Worm (Caenorhabditis elegans) whole organism, L1 larva: ENCODE measurements around the gene K06H6.1.

Source experiments
- C34B4.2 ChIP-seq: sonication (generic microtip); optimal IDR thresholded peaks from 2 replicates; lab custom pipeline; 2017; ENCODE audit warnings: mild to moderate bottlenecking, missing genetic modification characterization, missing compliant biosample characterization
- aly-2 ChIP-seq: fragments of 150-350 bp; optimal IDR thresholded peaks from 2 replicates; lab custom pipeline; 2014; ENCODE audit warnings: missing biosample characterization, missing genetic modification characterization
- ama-1 ChIP-seq: fragments of 150-350 bp; optimal IDR thresholded peaks from 2 replicates; lab custom pipeline; 2014
- ceh-63 ChIP-seq: fragments of 200-800 bp; sonication (Bioruptor generic); optimal IDR thresholded peaks from 2 replicates; lab custom pipeline; 2018; ENCODE audit warnings: mild to moderate bottlenecking, missing genetic modification characterization, missing compliant biosample characterization
- ceh-90 ChIP-seq: sonication (generic microtip); optimal IDR thresholded peaks from 2 replicates; lab custom pipeline; 2016; ENCODE audit warnings: missing genetic modification characterization, missing compliant biosample characterization
- ces-1 ChIP-seq: fragments of 150-350 bp; optimal IDR thresholded peaks from 2 replicates; lab custom pipeline; 2014; ENCODE audit warnings: missing biosample characterization, missing genetic modification reagents, missing genetic modification characterization
- dpl-1 ChIP-seq, 3 experiments: fragments of 150-350 bp in 2 of 3; sonication (generic microtip) in 1 of 3; optimal IDR thresholded peaks; 2 replicates each; lab custom pipeline; 2014 to 2017; ENCODE audit warnings: missing biosample characterization in 3 of 3, missing genetic modification characterization in 3 of 3, missing genetic modification reagents in 3 of 3
- dsc-1 ChIP-seq: sonication (generic microtip); optimal IDR thresholded peaks from 2 replicates; lab custom pipeline; 2016; ENCODE audit warnings: mild to moderate bottlenecking, missing genetic modification characterization, missing compliant biosample characterization
- efl-1 ChIP-seq, 4 experiments: fragments of 150-350 bp; optimal IDR thresholded peaks in 3 of 4; peaks in 1 of 4; 1 replicate in 1 of 4; 2 replicates in 3 of 4; lab custom pipeline; 2014; ENCODE audit warnings: missing biosample characterization in 2 of 4, missing genetic modification characterization in 2 of 4, missing genetic modification reagents in 2 of 4
- egl-13 ChIP-seq: sonication (generic microtip); optimal IDR thresholded peaks from 2 replicates; lab custom pipeline; 2016; ENCODE audit warnings: missing genotype, missing genetic modification reagents, missing genetic modification characterization, missing compliant biosample characterization
- egl-27 ChIP-seq, 2 experiments: fragments of 150-350 bp in 1 of 2; sonication (generic microtip); optimal IDR thresholded peaks; 3 replicates each; lab custom pipeline; 2017 to 2018; ENCODE audit warnings: missing biosample characterization in 2 of 2, missing genetic modification characterization in 2 of 2, missing genetic modification reagents in 2 of 2
- elt-3 ChIP-seq, 6 experiments: fragments of 150-350 bp in 1 of 6; sonication (generic microtip); optimal IDR thresholded peaks; 2 replicates each; lab custom pipeline; 2017 to 2018; ENCODE audit warnings: missing biosample characterization in 6 of 6, missing genetic modification characterization in 6 of 6, inconsistent platforms in 1 of 6
- ets-5 ChIP-seq: fragments of 200-800 bp; sonication (Bioruptor generic); IDR thresholded peaks from 2 replicates; pipeline ENCODE4 v1.3.6; 2022; ENCODE audit warnings: missing genetic modification characterization, missing compliant biosample characterization
- fkh-8 ChIP-seq: sonication (generic microtip); optimal IDR thresholded peaks from 2 replicates; lab custom pipeline; 2016; ENCODE audit warnings: mild to moderate bottlenecking, missing genetic modification characterization, missing compliant biosample characterization
- fos-1 ChIP-seq: fragments of 150-350 bp; optimal IDR thresholded peaks from 2 replicates; lab custom pipeline; 2014; ENCODE audit warnings: missing biosample characterization, missing genetic modification characterization
- grh-1 ChIP-seq: fragments of 200-800 bp; sonication (Bioruptor generic); IDR thresholded peaks from 2 replicates; pipeline ENCODE4 v1.3.6; 2022; ENCODE audit warnings: missing genetic modification reagents, missing genetic modification characterization, missing compliant biosample characterization
- hlh-17 ChIP-seq: fragments of 200-800 bp; sonication (Bioruptor generic); optimal IDR thresholded peaks from 2 replicates; lab custom pipeline; 2018; ENCODE audit warnings: missing genetic modification characterization, mild to moderate bottlenecking, missing compliant biosample characterization, moderate library complexity, borderline replicate concordance
- hpl-2 ChIP-seq: fragments of 150-350 bp; optimal IDR thresholded peaks from 2 replicates; lab custom pipeline; 2014; ENCODE audit warnings: missing biosample characterization, missing genetic modification reagents, missing genetic modification characterization
- lin-14 ChIP-seq: fragments of 200-800 bp; sonication (Bioruptor generic); optimal IDR thresholded peaks from 2 replicates; lab custom pipeline; 2018; ENCODE audit warnings: mild to moderate bottlenecking, missing genetic modification characterization, moderate library complexity, missing compliant biosample characterization
- lin-15B ChIP-seq: fragments of 150-350 bp; sonication (generic microtip); optimal IDR thresholded peaks from 3 replicates; lab custom pipeline; 2014; ENCODE audit warnings: missing biosample characterization, missing genetic modification characterization
- lin-35 ChIP-seq, 2 experiments: fragments of 150-350 bp; optimal IDR thresholded peaks; 2 replicates each; lab custom pipeline; 2014; ENCODE audit warnings: missing biosample characterization in 2 of 2, missing genetic modification characterization in 2 of 2, missing genetic modification reagents in 2 of 2
- lin-39 ChIP-seq: fragments of 150-350 bp; optimal IDR thresholded peaks from 2 replicates; lab custom pipeline; 2014; ENCODE audit warnings: missing biosample characterization, missing genetic modification reagents, missing genetic modification characterization
- mab-9 ChIP-seq: fragments of 200-800 bp; sonication (Bioruptor generic); IDR thresholded peaks from 2 replicates; pipeline ENCODE4 v1.3.6; 2022; ENCODE audit warnings: missing genetic modification reagents, missing genetic modification characterization, missing compliant biosample characterization
- mef-2 ChIP-seq: fragments of 150-350 bp; optimal IDR thresholded peaks from 2 replicates; lab custom pipeline; 2014; ENCODE audit warnings: missing biosample characterization, missing genetic modification characterization
- nhr-11 ChIP-seq: fragments of 150-350 bp; optimal IDR thresholded peaks from 2 replicates; lab custom pipeline; 2014; ENCODE audit warnings: missing biosample characterization, missing genetic modification characterization
- nhr-19 ChIP-seq: fragments of 200-800 bp; sonication (Bioruptor generic); conservative IDR thresholded peaks from 2 replicates; pipeline ENCODE4 v1.3.6; 2022; ENCODE audit warnings: missing genetic modification characterization, missing compliant biosample characterization
- nhr-20 ChIP-seq: sonication (generic microtip); optimal IDR thresholded peaks from 2 replicates; lab custom pipeline; 2016; ENCODE audit warnings: mild to moderate bottlenecking, missing genetic modification characterization, missing compliant biosample characterization
- nhr-237 ChIP-seq: fragments of 150-350 bp; optimal IDR thresholded peaks from 2 replicates; lab custom pipeline; 2014; ENCODE audit warnings: missing biosample characterization, missing genetic modification characterization
- nhr-76 ChIP-seq: sonication (generic microtip); optimal IDR thresholded peaks from 2 replicates; lab custom pipeline; 2017; ENCODE audit warnings: missing biosample characterization, missing genetic modification characterization
- nhr-77 ChIP-seq: fragments of 150-350 bp; optimal IDR thresholded peaks from 2 replicates; lab custom pipeline; 2014; ENCODE audit warnings: missing biosample characterization, missing genetic modification characterization
- nhr-90 ChIP-seq: sonication (generic microtip); optimal IDR thresholded peaks from 2 replicates; lab custom pipeline; 2016; ENCODE audit warnings: mild to moderate bottlenecking, missing genetic modification characterization, missing compliant biosample characterization; ENCODE audit not compliant: poor library complexity
- pax-3 ChIP-seq: fragments of 200-800 bp; sonication (Bioruptor generic); optimal IDR thresholded peaks from 2 replicates; lab custom pipeline; 2018; ENCODE audit warnings: mild to moderate bottlenecking, missing genetic modification characterization, moderate library complexity, missing compliant biosample characterization
- pqm-1 ChIP-seq: sonication (generic microtip); optimal IDR thresholded peaks from 3 replicates; lab custom pipeline; 2017; ENCODE audit warnings: missing biosample characterization, missing genetic modification characterization
- skn-1 ChIP-seq: fragments of 150-350 bp; optimal IDR thresholded peaks from 2 replicates; lab custom pipeline; 2014; ENCODE audit warnings: missing biosample characterization, missing genetic modification characterization
- snu-23 ChIP-seq: sonication (generic microtip); optimal IDR thresholded peaks from 2 replicates; lab custom pipeline; 2016; ENCODE audit warnings: missing genetic modification characterization, missing compliant biosample characterization
- sptf-1 ChIP-seq: fragments of 150-350 bp; optimal IDR thresholded peaks from 2 replicates; lab custom pipeline; 2014; ENCODE audit warnings: missing biosample characterization, missing genetic modification characterization
- sup-37 ChIP-seq: fragments of 200-800 bp; sonication (Bioruptor generic); optimal IDR thresholded peaks from 2 replicates; lab custom pipeline; 2018; ENCODE audit warnings: mild to moderate bottlenecking, missing genetic modification characterization, missing compliant biosample characterization
- unc-86 ChIP-seq: sonication (generic microtip); optimal IDR thresholded peaks from 2 replicates; lab custom pipeline; 2016; ENCODE audit warnings: missing genetic modification characterization, missing compliant biosample characterization
- unc-98 ChIP-seq: fragments of 200-800 bp; sonication (Bioruptor generic); IDR thresholded peaks from 2 replicates; pipeline ENCODE4 v1.3.6; 2022; ENCODE audit warnings: missing genetic modification characterization, missing compliant biosample characterization
- zag-1 ChIP-seq: fragments of 150-350 bp; optimal IDR thresholded peaks from 2 replicates; lab custom pipeline; 2014; ENCODE audit warnings: missing biosample characterization, missing genetic modification characterization
- ztf-11 ChIP-seq, 2 experiments: sonication (generic microtip); optimal IDR thresholded peaks; 2 replicates each; lab custom pipeline; 2016 to 2017; ENCODE audit warnings: missing genetic modification characterization in 2 of 2, missing biosample characterization in 1 of 2, missing compliant biosample characterization in 1 of 2

Gene K06H6.1

ce11 chrV:552406-552805 is 35.5 kb upstream of the K06H6.1 start:
- TF ChIP-seq nhr-19 (GFP tag; lab: Robert Waterston, UW), result no peak
- no peak for TF ChIP-seq ceh-90 (tag; lab: Kevin White, UChicago)
- TF ChIP-seq lin-35 (GFP tag; optimal IDR thresholded peaks at IDR 0.05; lab: Kevin White, UChicago), result no peak
- no peak for TF ChIP-seq ama-1
- TF ChIP-seq hlh-17, result no peak
- TF ChIP-seq snu-23, result no peak
- no peak for TF ChIP-seq ceh-63 (GFP tag; lab: Kevin White, UChicago)
- TF ChIP-seq pqm-1 (tag; lab: Kevin White, UChicago), result no peak
- no peak for TF ChIP-seq mab-9 (GFP tag; lab: Robert Waterston, UW)
- no peak for TF ChIP-seq sup-37 (GFP tag; lab: Kevin White, UChicago)
- no peak for TF ChIP-seq fos-1 (tag; lab: Kevin White, UChicago)
- TF ChIP-seq mef-2 (tag; lab: Kevin White, UChicago), result no peak
- no peak for TF ChIP-seq nhr-77 (tag; lab: Kevin White, UChicago)
- TF ChIP-seq hpl-2 (GFP tag; lab: Kevin White, UChicago), result no peak

ce11 chrV:553067-553466 is 34.9 kb upstream of the K06H6.1 start, which contains the start of gene C14C6.8:
C14C6.8 (minus strand) TSS chrV:553167.
- TF ChIP-seq nhr-77 (tag; lab: Kevin White, UChicago), result no peak
- no peak for TF ChIP-seq egl-27 (tag; optimal IDR thresholded peaks at IDR 0.05; lab: Kevin White, UChicago)
- TF ChIP-seq ets-5, result no peak
- no peak for TF ChIP-seq egl-13 (tag; lab: Kevin White, UChicago)
- TF ChIP-seq elt-3 (tag; optimal IDR thresholded peaks at IDR 0.05; lab: Kevin White, UChicago), result no peak
- no peak for TF ChIP-seq nhr-19 (GFP tag; lab: Robert Waterston, UW)
- no peak for TF ChIP-seq hlh-17
- no peak for TF ChIP-seq dpl-1 (GFP tag; optimal IDR thresholded peaks at IDR 0.05; lab: Kevin White, UChicago)
- no peak for TF ChIP-seq nhr-90 (tag; lab: Kevin White, UChicago)
- TF ChIP-seq mef-2 (tag; lab: Kevin White, UChicago), result no peak
- TF ChIP-seq unc-98 (GFP tag; lab: Robert Waterston, UW), result no peak
- TF ChIP-seq, all 84 proteins: peak for 0

DNA sequence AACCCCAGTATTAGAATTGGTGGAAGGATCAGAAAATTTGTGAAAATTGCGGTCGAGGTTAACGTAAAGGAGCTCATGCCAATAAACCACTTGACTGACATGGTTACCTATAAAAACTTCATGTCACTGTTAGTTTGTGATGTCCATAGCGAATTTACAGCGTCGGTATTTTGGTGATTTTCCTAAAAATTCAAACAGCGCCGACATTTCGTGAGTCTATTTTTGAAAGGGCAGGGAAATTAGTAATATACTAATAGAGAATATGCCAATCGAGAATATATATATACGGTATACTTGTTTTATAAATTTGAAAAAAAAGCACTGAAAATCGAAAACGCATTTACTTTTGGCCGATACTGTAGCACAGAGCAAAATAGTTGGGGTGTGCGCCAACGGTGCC is 31.9 kb upstream of the K06H6.1 start, which contains the start of gene srx-8:
Gene srx-8, minus strand, starts transcription at position 101 of the 400 bp plus-strand sequence.
- TF ChIP-seq sptf-1 (tag; lab: Kevin White, UChicago), result no peak
- no peak for TF ChIP-seq efl-1 (optimal IDR thresholded peaks at IDR 0.05; lab: Kevin White, UChicago)
- peak in 1 of 2 experiments; percentile 56 for TF ChIP-seq efl-1 (GFP tag; optimal IDR thresholded peaks at IDR 0.05 in 1 of 2; lab: Kevin White, UChicago)

DNA sequence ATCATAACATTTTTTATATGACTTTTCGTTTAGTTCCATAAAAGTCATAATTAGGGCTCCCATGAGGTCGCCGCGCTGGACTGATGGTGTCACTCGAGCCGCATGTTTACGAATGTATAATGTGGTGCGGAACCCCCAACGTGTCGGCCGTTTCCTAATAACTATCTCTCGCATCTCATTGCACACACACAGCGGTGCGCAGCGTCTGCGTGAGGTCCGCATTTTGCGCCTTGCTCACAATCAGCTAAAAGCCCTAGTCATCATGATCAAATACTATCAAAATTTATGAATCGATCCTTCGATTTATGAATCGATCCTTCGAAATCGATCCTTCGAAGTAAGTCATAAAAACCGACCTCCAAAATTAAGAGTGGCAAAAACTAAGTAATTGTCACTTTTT is 28.0 kb upstream of the K06H6.1 start, which contains the start of gene srx-7:
Gene srx-7, plus strand, starts transcription at position 256 of the 400 bp plus-strand sequence.
- TF ChIP-seq skn-1 (tag; lab: Kevin White, UChicago) (no peak), lin-15B (tag; lab: Kevin White, UChicago) (no peak), zag-1 (tag; lab: Kevin White, UChicago) (no peak), nhr-77 (tag; lab: Kevin White, UChicago) (no peak), dpl-1 (GFP tag; optimal IDR thresholded peaks at IDR 0.05; lab: Kevin White, UChicago) (no peak), nhr-11 (no peak), nhr-237 (tag; lab: Kevin White, UChicago) (no peak), lin-39 (tag; lab: Kevin White, UChicago) (no peak), lin-14 (no peak), nhr-20 (tag; lab: Kevin White, UChicago) (no peak), aly-2 (tag; lab: Kevin White, UChicago) (no peak)

ce11 chrV:562834-563233 is 25.1 kb upstream of the K06H6.1 start, which contains the start of gene C14C6.2:
C14C6.2 (plus strand) TSS chrV:563134.
- TF ChIP-seq nhr-76 (tag; lab: Kevin White, UChicago) (no peak), unc-86 (tag; lab: Kevin White, UChicago) (no peak), grh-1 (no peak), nhr-11 (no peak), ces-1 (GFP tag; lab: Kevin White, UChicago) (no peak), sup-37 (GFP tag; lab: Kevin White, UChicago) (no peak), pax-3 (no peak), dsc-1 (tag; lab: Kevin White, UChicago) (no peak), ets-5 (no peak), ztf-11 (tag; optimal IDR thresholded peaks at IDR 0.05; lab: Kevin White, UChicago) (no peak), C34B4.2 (tag; lab: Kevin White, UChicago) (no peak), fkh-8 (tag; lab: Kevin White, UChicago) (no peak), nhr-90 (tag; lab: Kevin White, UChicago) (no peak)
